Worm (Caenorhabditis elegans) whole organism, L4 larva: ENCODE measurements around the gene rpap-3.

ENCODE experiments used
- F26F4.8 ChIP-seq: fragments of 200-800 bp; sonication (Bioruptor generic); conservative IDR thresholded peaks from 2 replicates; pipeline ENCODE4 v1.3.6; 2022; ENCODE audit warnings: missing genetic modification characterization, missing compliant biosample characterization
- F44E2.7 ChIP-seq: fragments of 200-800 bp; sonication (Bioruptor generic); IDR thresholded peaks from 2 replicates; pipeline ENCODE4 v2.1.2; 2022; ENCODE audit warnings: missing genetic modification characterization, missing compliant biosample characterization
- T20F7.1 ChIP-seq: fragments of 200-800 bp; sonication (Bioruptor generic); optimal IDR thresholded peaks from 2 replicates; lab custom pipeline; 2018; ENCODE audit warnings: mild to moderate bottlenecking, missing genetic modification characterization, missing compliant biosample characterization
- T26A8.4 ChIP-seq: fragments of 200-800 bp; sonication (Bioruptor generic); IDR thresholded peaks from 2 replicates; pipeline ENCODE4 v1.3.6; 2022; ENCODE audit warnings: missing genetic modification characterization, missing compliant biosample characterization
- Y105C5A.15 ChIP-seq: fragments of 200-800 bp; sonication (Bioruptor generic); IDR thresholded peaks from 2 replicates; pipeline ENCODE4 v1.3.6; 2022; ENCODE audit warnings: missing genetic modification characterization, missing compliant biosample characterization
- Y75B8A.6 ChIP-seq: fragments of 200-800 bp; sonication (Bioruptor generic); IDR thresholded peaks from 2 replicates; pipeline ENCODE4 v1.3.6; 2022; ENCODE audit warnings: missing genetic modification reagents, missing genetic modification characterization, missing compliant biosample characterization
- ZK337.2 ChIP-seq: fragments of 200-800 bp; sonication (Bioruptor generic); IDR thresholded peaks from 2 replicates; pipeline ENCODE4 v1.3.6; 2022; ENCODE audit warnings: missing genetic modification reagents, missing genetic modification characterization, missing compliant biosample characterization
- ZK546.5 ChIP-seq, 2 experiments: sonication (generic microtip); optimal IDR thresholded peaks; 2 replicates each; lab custom pipeline; 2017; ENCODE audit warnings: missing biosample characterization in 2 of 2, missing genetic modification characterization in 2 of 2
- ama-1 ChIP-seq: fragments of 150-350 bp; optimal IDR thresholded peaks from 2 replicates; lab custom pipeline; 2014; ENCODE audit warnings: inconsistent platforms, mixed read lengths
- attf-4 ChIP-seq: sonication (generic microtip); optimal IDR thresholded peaks from 3 replicates; lab custom pipeline; 2017; ENCODE audit warnings: missing biosample characterization, missing genetic modification characterization
- ceh-28 ChIP-seq: fragments of 150-350 bp; optimal IDR thresholded peaks from 2 replicates; lab custom pipeline; 2014; ENCODE audit warnings: missing biosample characterization, missing genetic modification reagents, missing genetic modification characterization
- ceh-44 ChIP-seq: fragments of 200-800 bp; sonication (Bioruptor generic); IDR thresholded peaks from 2 replicates; pipeline ENCODE4 v1.3.6; 2022; ENCODE audit warnings: missing genetic modification reagents, missing genetic modification characterization, missing compliant biosample characterization
- ctbp-1 ChIP-seq: fragments of 200-800 bp; sonication (Bioruptor generic); IDR thresholded peaks from 2 replicates; pipeline ENCODE4 v1.3.6; 2022; ENCODE audit warnings: missing genetic modification reagents, missing genetic modification characterization, missing compliant biosample characterization
- daf-16 ChIP-seq, 3 experiments: sonication (generic microtip); optimal IDR thresholded peaks; 2 replicates each; lab custom pipeline; 2016 to 2017; ENCODE audit warnings: missing genetic modification characterization in 3 of 3, missing genetic modification reagents in 3 of 3, mild to moderate bottlenecking in 2 of 3, missing compliant biosample characterization in 2 of 3, missing biosample characterization in 1 of 3, moderate library complexity in 1 of 3
- daf-8 ChIP-seq: fragments of 200-800 bp; sonication (Bioruptor generic); IDR thresholded peaks from 2 replicates; pipeline ENCODE4 v1.3.6; 2022; ENCODE audit warnings: missing genetic modification characterization, missing compliant biosample characterization
- dmd-6 ChIP-seq: fragments of 200-800 bp; sonication (Bioruptor generic); IDR thresholded peaks from 2 replicates; pipeline ENCODE4 v1.3.6; 2022; ENCODE audit warnings: missing genetic modification reagents, missing genetic modification characterization, missing compliant biosample characterization
- dmd-9 ChIP-seq: fragments of 200-800 bp; sonication (Bioruptor generic); IDR thresholded peaks from 2 replicates; pipeline ENCODE4 v1.3.6; 2022; ENCODE audit warnings: missing genetic modification reagents, missing genetic modification characterization, missing compliant biosample characterization
- dve-1 ChIP-seq: sonication (generic microtip); optimal IDR thresholded peaks from 2 replicates; lab custom pipeline; 2017; ENCODE audit warnings: antibody characterized with exemption, mild to moderate bottlenecking, missing genetic modification characterization, missing compliant biosample characterization; ENCODE audit not compliant: insufficient read depth
- egl-27 ChIP-seq: sonication (generic microtip); optimal IDR thresholded peaks from 3 replicates; lab custom pipeline; 2017; ENCODE audit warnings: missing biosample characterization, missing genetic modification reagents, missing genetic modification characterization
- egl-43 ChIP-seq: fragments of 200-800 bp; sonication (Bioruptor generic); IDR thresholded peaks from 2 replicates; pipeline ENCODE4 v1.3.6; 2022; ENCODE audit warnings: missing genetic modification reagents, missing genetic modification characterization, missing compliant biosample characterization
- fos-1 ChIP-seq: fragments of 150-350 bp; optimal IDR thresholded peaks from 2 replicates; lab custom pipeline; 2014; ENCODE audit warnings: missing biosample characterization, missing genetic modification characterization
- hif-1 ChIP-seq, 2 experiments: sonication (generic microtip); optimal IDR thresholded peaks; 2 replicates each; lab custom pipeline; 2016 to 2017; ENCODE audit warnings: missing compliant biosample characterization in 2 of 2, missing genetic modification characterization in 2 of 2, missing genetic modification reagents in 2 of 2, missing genotype in 2 of 2, mild to moderate bottlenecking in 1 of 2
- hlh-11 ChIP-seq: fragments of 200-800 bp; sonication (Bioruptor generic); optimal IDR thresholded peaks from 2 replicates; lab custom pipeline; 2018; ENCODE audit warnings: mild to moderate bottlenecking, missing genetic modification characterization, missing compliant biosample characterization
- lim-7 ChIP-seq: fragments of 200-800 bp; sonication (Bioruptor generic); IDR thresholded peaks from 2 replicates; pipeline ENCODE4 v1.3.6; 2022; ENCODE audit warnings: missing genetic modification characterization, missing compliant biosample characterization
- lin-13 ChIP-seq: fragments of 150-350 bp; optimal IDR thresholded peaks from 2 replicates; lab custom pipeline; 2014; ENCODE audit warnings: missing biosample characterization, missing genetic modification reagents, missing genetic modification characterization
- lin-29 ChIP-seq: fragments of 200-800 bp; sonication (Bioruptor generic); IDR thresholded peaks from 2 replicates; pipeline ENCODE4 v1.3.6; 2022; ENCODE audit warnings: missing genetic modification reagents, missing genetic modification characterization, missing compliant biosample characterization
- lin-39 ChIP-seq: fragments of 150-350 bp; optimal IDR thresholded peaks from 2 replicates; lab custom pipeline; 2014; ENCODE audit warnings: missing biosample characterization, missing genetic modification reagents, missing genetic modification characterization
- lsy-2 ChIP-seq, 2 experiments: fragments of 150-350 bp in 1 of 2; sonication (generic microtip) in 1 of 2; optimal IDR thresholded peaks; 2 replicates each; lab custom pipeline; 2014 to 2017; ENCODE audit warnings: missing biosample characterization in 2 of 2, missing genetic modification characterization in 2 of 2
- madf-5 ChIP-seq, 2 experiments: fragments of 200-800 bp; sonication (Bioruptor generic); IDR thresholded peaks; 2 replicates each; pipeline ENCODE4 v1.3.6; 2022; ENCODE audit warnings: missing compliant biosample characterization in 2 of 2, missing genetic modification characterization in 2 of 2
- mep-1 ChIP-seq: fragments of 150-350 bp; sonication (generic microtip); optimal IDR thresholded peaks from 3 replicates; lab custom pipeline; 2014; ENCODE audit warnings: missing biosample characterization, missing genetic modification characterization
- mes-2 ChIP-seq: sonication (generic microtip); optimal IDR thresholded peaks from 2 replicates; lab custom pipeline; 2016; ENCODE audit warnings: missing genotype, mild to moderate bottlenecking, missing genetic modification characterization, missing compliant biosample characterization; ENCODE audit not compliant: poor library complexity, severe bottlenecking
- mxl-2 ChIP-seq: fragments of 200-800 bp; sonication (Bioruptor generic); conservative IDR thresholded peaks from 2 replicates; pipeline ENCODE4 v1.3.6; 2022; ENCODE audit warnings: missing genetic modification reagents, missing genetic modification characterization, missing compliant biosample characterization
- nhr-102 ChIP-seq: sonication (generic microtip); optimal IDR thresholded peaks from 2 replicates; lab custom pipeline; 2016; ENCODE audit warnings: mild to moderate bottlenecking, missing genetic modification characterization, moderate library complexity, missing compliant biosample characterization
- nhr-11 ChIP-seq: fragments of 150-350 bp; optimal IDR thresholded peaks from 2 replicates; lab custom pipeline; 2014; ENCODE audit warnings: missing biosample characterization, missing genetic modification characterization
- nhr-111 ChIP-seq: fragments of 200-800 bp; sonication (Bioruptor generic); optimal IDR thresholded peaks from 2 replicates; lab custom pipeline; 2018; ENCODE audit warnings: mild to moderate bottlenecking, missing genetic modification characterization, missing compliant biosample characterization
- nhr-48 ChIP-seq: sonication (generic microtip); optimal IDR thresholded peaks from 2 replicates; lab custom pipeline; 2016; ENCODE audit warnings: mild to moderate bottlenecking, missing genetic modification characterization, missing compliant biosample characterization
- nhr-76 ChIP-seq: fragments of 150-350 bp; optimal IDR thresholded peaks from 2 replicates; lab custom pipeline; 2014; ENCODE audit warnings: missing biosample characterization, missing genetic modification characterization
- nhr-77 ChIP-seq: fragments of 150-350 bp; optimal IDR thresholded peaks from 2 replicates; lab custom pipeline; 2014; ENCODE audit warnings: missing biosample characterization, missing genetic modification characterization
- rbr-2 ChIP-seq: sonication (generic microtip); optimal IDR thresholded peaks from 2 replicates; lab custom pipeline; 2016; ENCODE audit warnings: missing genotype, missing genetic modification characterization, missing compliant biosample characterization
- saeg-2 ChIP-seq: fragments of 200-800 bp; sonication (Bioruptor generic); IDR thresholded peaks from 2 replicates; pipeline ENCODE4 v1.3.6; 2022; ENCODE audit warnings: missing genetic modification reagents, missing genetic modification characterization, missing compliant biosample characterization
- set-16 ChIP-seq: fragments of 200-800 bp; sonication (Bioruptor generic); IDR thresholded peaks from 2 replicates; pipeline ENCODE4 v1.3.6; 2022; ENCODE audit warnings: missing genetic modification reagents, missing genetic modification characterization, missing compliant biosample characterization
- skn-1 ChIP-seq: fragments of 150-350 bp; optimal IDR thresholded peaks from 2 replicates; lab custom pipeline; 2014; ENCODE audit warnings: missing biosample characterization, missing genetic modification characterization
- snpc-1.2 ChIP-seq: fragments of 200-800 bp; sonication (Bioruptor generic); IDR thresholded peaks from 2 replicates; pipeline ENCODE4 v1.3.6; 2022; ENCODE audit warnings: missing genetic modification reagents, missing genetic modification characterization, missing compliant biosample characterization
- spr-1 ChIP-seq: sonication (generic microtip); optimal IDR thresholded peaks from 2 replicates; lab custom pipeline; 2016; ENCODE audit warnings: mild to moderate bottlenecking, missing genetic modification characterization, missing compliant biosample characterization
- zag-1 ChIP-seq: fragments of 150-350 bp; optimal IDR thresholded peaks from 2 replicates; lab custom pipeline; 2014; ENCODE audit warnings: missing biosample characterization, missing genetic modification characterization
- zip-11 ChIP-seq: fragments of 200-800 bp; sonication (Bioruptor generic); IDR thresholded peaks from 2 replicates; pipeline ENCODE4 v1.3.6; 2022; ENCODE audit warnings: missing genetic modification characterization, missing compliant biosample characterization
- zip-2 ChIP-seq: fragments of 150-350 bp; optimal IDR thresholded peaks from 2 replicates; lab custom pipeline; 2014; ENCODE audit warnings: missing biosample characterization, missing genetic modification characterization
- ztf-11 ChIP-seq: fragments of 150-350 bp; optimal IDR thresholded peaks from 2 replicates; lab custom pipeline; 2014; ENCODE audit warnings: missing biosample characterization, missing genetic modification characterization
- ztf-7 ChIP-seq: fragments of 150-350 bp; optimal IDR thresholded peaks from 2 replicates; lab custom pipeline; 2014; ENCODE audit warnings: missing biosample characterization, missing genetic modification characterization

Gene rpap-3

DNA sequence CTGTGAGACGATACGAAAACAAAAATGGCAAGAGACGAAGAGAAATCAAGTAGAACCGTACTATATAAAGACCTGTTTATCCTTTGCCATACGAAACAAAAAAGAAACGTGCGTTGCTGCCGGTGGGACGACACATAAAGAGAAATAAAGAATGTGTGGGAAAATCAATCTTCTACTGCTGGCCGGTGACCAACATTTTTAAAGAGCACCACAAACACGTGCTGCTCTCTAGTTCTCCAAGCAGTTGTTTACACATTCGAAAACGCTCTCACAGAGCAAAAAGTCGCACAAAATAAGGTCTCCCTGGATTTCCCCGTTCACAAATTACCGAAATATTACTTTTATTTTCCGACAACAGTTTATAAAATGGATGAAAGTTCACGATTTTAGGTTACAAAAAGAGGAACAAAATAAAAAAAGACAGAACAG is 10.8 kb upstream of the rpap-3 start, which contains the start of gene imp-3 (continued):
- peak; percentile 62 for TF ChIP-seq dve-1 (tag; lab: Kevin White, UChicago)
- TF ChIP-seq Y75B8A.6 (GFP tag; lab: Robert Waterston, UW), result no peak
- no peak for TF ChIP-seq zip-11 (GFP tag; lab: Robert Waterston, UW)
- peak in 1 of 2 experiments; percentile 76; a peak in 2 of 4 replicates for TF ChIP-seq madf-5 (GFP tag; IDR thresholded peaks at IDR 0.05; lab: Robert Waterston, UW)
- TF ChIP-seq T26A8.4 (GFP tag; lab: Robert Waterston, UW), result peak; percentile 69
- TF ChIP-seq lsy-2 (tag; optimal IDR thresholded peaks at IDR 0.05; lab: Kevin White, UChicago), result peak; percentile 30 to 83
- no peak for TF ChIP-seq zag-1
- TF ChIP-seq ZK546.5 (tag; optimal IDR thresholded peaks at IDR 0.05; lab: Kevin White, UChicago), result no peak
- no peak for TF ChIP-seq nhr-11 (tag; lab: Kevin White, UChicago)
- no peak for TF ChIP-seq ceh-44
- no peak for TF ChIP-seq ZK337.2 (GFP tag; lab: Robert Waterston, UW)
- TF ChIP-seq nhr-111 (GFP tag; lab: Kevin White, UChicago), result peak; percentile 40
- peak; percentile 46; the same call in 1 of the 2 replicates for TF ChIP-seq mxl-2 (GFP tag; lab: Robert Waterston, UW)
- TF ChIP-seq lin-39 (tag; lab: Kevin White, UChicago), result no peak
- no peak for TF ChIP-seq skn-1 (tag; lab: Kevin White, UChicago)
- no peak for TF ChIP-seq saeg-2
- TF ChIP-seq nhr-48 (tag; lab: Kevin White, UChicago), result no peak
- no peak for TF ChIP-seq dmd-9 (GFP tag; lab: Robert Waterston, UW)

DNA sequence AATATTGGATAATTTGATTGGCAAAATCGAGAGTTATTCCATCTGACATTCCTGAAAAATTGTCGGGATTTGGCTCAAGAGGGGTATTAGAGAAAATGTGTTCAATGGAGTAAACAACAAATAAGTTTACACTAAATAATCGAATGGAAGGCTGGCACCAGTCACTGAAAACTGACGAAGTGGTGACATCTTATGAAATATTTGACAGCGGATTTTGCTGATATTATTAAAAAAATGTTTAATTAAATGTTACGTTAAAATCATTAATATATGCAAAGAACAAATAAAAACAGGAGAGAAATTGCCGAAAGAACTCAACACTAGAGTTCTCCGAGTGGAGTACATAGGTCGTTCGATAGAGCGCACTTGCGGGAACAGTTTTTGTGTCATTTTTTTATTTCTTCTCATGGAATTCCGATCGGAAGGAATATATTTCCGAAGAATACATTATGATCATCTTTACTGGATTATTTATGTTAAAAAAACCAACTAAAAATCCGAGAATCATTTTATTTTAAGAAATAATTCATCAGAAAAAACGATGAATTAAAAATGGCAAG is 6.8 kb upstream of the rpap-3 start, which contains the start of gene tag-322:
Gene tag-322 (minus strand): TSS at position 51 of the 560 bp plus-strand sequence.
- TF ChIP-seq ama-1 (peak; percentile 44), F26F4.8 (GFP tag; lab: Robert Waterston, UW) (no peak), Y75B8A.6 (GFP tag; lab: Robert Waterston, UW) (no peak), lin-13 (GFP tag; lab: Kevin White, UChicago) (peak; percentile 21), F44E2.7 (GFP tag; lab: Robert Waterston, UW) (no peak), ceh-28 (tag; lab: Kevin White, UChicago) (no peak), saeg-2 (no peak), nhr-102 (tag; lab: Kevin White, UChicago) (peak; percentile 42), egl-43 (GFP tag; lab: Robert Waterston, UW) (no peak), daf-8 (no peak), mes-2 (tag; lab: Kevin White, UChicago) (peak; percentile 84), spr-1 (tag; lab: Kevin White, UChicago) (peak; percentile 58), lsy-2 (tag; optimal IDR thresholded peaks at IDR 0.05; lab: Kevin White, UChicago) (peak; percentile 32 to 92), Y105C5A.15 (GFP tag; lab: Robert Waterston, UW) (no peak), lin-29 (no peak), mep-1 (peak; percentile 85), zip-2 (tag; lab: Kevin White, UChicago) (no peak), dmd-6 (GFP tag; lab: Robert Waterston, UW) (peak; percentile 25; the same call in 1 of the 2 replicates), ztf-7 (peak; percentile 11), madf-5 (GFP tag; IDR thresholded peaks at IDR 0.05; lab: Robert Waterston, UW) (no peak), egl-27 (tag; lab: Kevin White, UChicago) (no peak), lim-7 (GFP tag; lab: Robert Waterston, UW) (no peak), set-16 (GFP tag; lab: Robert Waterston, UW) (no peak), attf-4 (tag; lab: Kevin White, UChicago) (no peak), dve-1 (tag; lab: Kevin White, UChicago) (peak; percentile 70), ctbp-1 (GFP tag; lab: Robert Waterston, UW) (no peak), daf-16 (GFP tag; optimal IDR thresholded peaks at IDR 0.05; lab: Kevin White, UChicago) (peak in 1 of 2 experiments; percentile 32), daf-16 (tag; optimal IDR thresholded peaks at IDR 0.05; lab: Kevin White, UChicago) (peak; percentile 45), rbr-2 (peak; percentile 62), ztf-11 (tag; lab: Kevin White, UChicago) (no peak), fos-1 (tag; lab: Kevin White, UChicago) (no peak), hif-1 (tag; optimal IDR thresholded peaks at IDR 0.05; lab: Kevin White, UChicago) (peak in 1 of 2 experiments; percentile 4), snpc-1.2 (GFP tag; lab: Robert Waterston, UW) (no peak), hlh-11 (peak; percentile 32), nhr-77 (peak; percentile 42), nhr-76 (tag; lab: Kevin White, UChicago) (no peak), T20F7.1 (peak; percentile 47)
